Worm (Caenorhabditis elegans) whole organism, young adult: Measurements from ENCODE around the gene sri-62.

Source experiments
- B0019.2 ChIP-seq: fragments of 200-800 bp; sonication (Bioruptor generic); conservative IDR thresholded peaks from 2 replicates; pipeline ENCODE4 v1.3.6; 2022; ENCODE audit warnings: missing genetic modification reagents, missing genetic modification characterization, missing compliant biosample characterization
- D2030.7 ChIP-seq: fragments of 200-800 bp; sonication (Bioruptor generic); IDR thresholded peaks from 2 replicates; pipeline ENCODE4 v1.3.6; 2022; ENCODE audit warnings: missing genetic modification reagents, missing genetic modification characterization, missing compliant biosample characterization
- F22D6.2 ChIP-seq: sonication (generic microtip); optimal IDR thresholded peaks from 2 replicates; lab custom pipeline; 2016; ENCODE audit warnings: mild to moderate bottlenecking, missing genetic modification characterization, missing compliant biosample characterization
- F33H1.4 ChIP-seq: fragments of 200-800 bp; sonication (Bioruptor generic); IDR thresholded peaks from 2 replicates; pipeline ENCODE4 v1.3.6; 2022; ENCODE audit warnings: missing genetic modification reagents, missing genetic modification characterization, missing compliant biosample characterization
- F49E8.2 ChIP-seq: sonication (generic microtip); optimal IDR thresholded peaks from 3 replicates; lab custom pipeline; 2017; ENCODE audit warnings: missing genetic modification characterization, mild to moderate bottlenecking, missing compliant biosample characterization, antibody characterized with exemption, moderate library complexity; ENCODE audit not compliant: insufficient read depth
- F55B11.4 ChIP-seq: sonication (generic microtip); optimal IDR thresholded peaks from 2 replicates; lab custom pipeline; 2016; ENCODE audit warnings: missing compliant biosample characterization, missing genetic modification characterization, borderline replicate concordance; ENCODE audit not compliant: insufficient read depth
- K11D2.4 ChIP-seq: fragments of 200-800 bp; sonication (Bioruptor generic); IDR thresholded peaks from 2 replicates; pipeline ENCODE4 v1.3.6; 2022; ENCODE audit warnings: missing genetic modification reagents, missing genetic modification characterization, missing compliant biosample characterization
- K12H6.12 ChIP-seq: fragments of 200-800 bp; sonication (Bioruptor generic); optimal IDR thresholded peaks from 2 replicates; lab custom pipeline; 2018; ENCODE audit warnings: mild to moderate bottlenecking, missing genetic modification characterization, missing compliant biosample characterization
- akir-1 ChIP-seq: fragments of 200-800 bp; sonication (Bioruptor generic); optimal IDR thresholded peaks from 2 replicates; lab custom pipeline; 2018; ENCODE audit warnings: mild to moderate bottlenecking, missing genetic modification characterization, moderate library complexity, missing compliant biosample characterization
- ama-1 ChIP-seq, 3 experiments: fragments of 150-350 bp in 1 of 3; sonication (generic microtip) in 2 of 3; optimal IDR thresholded peaks; 2 replicates each; lab custom pipeline; 2014 to 2018; ENCODE audit warnings: missing biosample characterization in 2 of 3, missing genetic modification characterization in 2 of 3, missing genetic modification reagents in 2 of 3
- aptf-3 ChIP-seq: fragments of 200-800 bp; sonication (Bioruptor generic); IDR thresholded peaks from 2 replicates; pipeline ENCODE4 v1.3.6; 2022; ENCODE audit warnings: missing genetic modification characterization, missing compliant biosample characterization
- atf-7 ChIP-seq: sonication (generic microtip); optimal IDR thresholded peaks from 2 replicates; lab custom pipeline; 2017; ENCODE audit warnings: mild to moderate bottlenecking, missing genetic modification characterization, missing compliant biosample characterization
- attf-6 ChIP-seq: fragments of 200-800 bp; sonication (Bioruptor generic); IDR thresholded peaks from 2 replicates; pipeline ENCODE4 v1.3.6; 2022; ENCODE audit warnings: missing genetic modification reagents, missing genetic modification characterization, missing compliant biosample characterization
- bed-2 ChIP-seq: fragments of 200-800 bp; sonication (Bioruptor generic); IDR thresholded peaks from 2 replicates; pipeline ENCODE4 v1.3.6; 2022; ENCODE audit warnings: missing genetic modification reagents, missing genetic modification characterization, missing compliant biosample characterization
- cebp-1 ChIP-seq, 2 experiments: fragments of 200-800 bp in 1 of 2; sonication (Bioruptor generic) in 1 of 2; sonication (generic microtip) in 1 of 2; IDR thresholded peaks in 1 of 2; optimal IDR thresholded peaks in 1 of 2; 2 replicates each; pipeline versions ENCODE4 v1.3.6 to Lab custom; 2017 to 2022; ENCODE audit warnings: missing compliant biosample characterization in 2 of 2, missing genetic modification characterization in 2 of 2, mild to moderate bottlenecking in 1 of 2, missing genetic modification reagents in 1 of 2, moderate library complexity in 1 of 2
- cebp-2 ChIP-seq: fragments of 200-800 bp; sonication (Bioruptor generic); IDR thresholded peaks from 2 replicates; pipeline ENCODE4 v1.3.6; 2022; ENCODE audit warnings: missing genetic modification characterization, missing compliant biosample characterization
- ceh-27 ChIP-seq: fragments of 200-800 bp; sonication (Bioruptor generic); optimal IDR thresholded peaks from 2 replicates; lab custom pipeline; 2018; ENCODE audit warnings: mild to moderate bottlenecking, missing genetic modification characterization, moderate library complexity, missing compliant biosample characterization
- ceh-58 ChIP-seq: fragments of 200-800 bp; sonication (Bioruptor generic); IDR thresholded peaks from 2 replicates; pipeline ENCODE4 v1.3.6; 2022; ENCODE audit warnings: missing genetic modification characterization, missing compliant biosample characterization
- ceh-79 ChIP-seq: sonication (generic microtip); optimal IDR thresholded peaks from 2 replicates; lab custom pipeline; 2017; ENCODE audit warnings: mild to moderate bottlenecking, missing genetic modification characterization, missing compliant biosample characterization
- die-1 ChIP-seq: sonication (generic microtip); optimal IDR thresholded peaks from 2 replicates; lab custom pipeline; 2016; ENCODE audit warnings: missing genotype, mild to moderate bottlenecking, missing genetic modification characterization, missing compliant biosample characterization
- dpff-1 ChIP-seq: sonication (generic microtip); optimal IDR thresholded peaks from 2 replicates; lab custom pipeline; 2017; ENCODE audit warnings: mild to moderate bottlenecking, missing genetic modification characterization, missing compliant biosample characterization
- egl-18 ChIP-seq: fragments of 200-800 bp; sonication (Bioruptor generic); IDR thresholded peaks from 2 replicates; pipeline ENCODE4 v1.3.6; 2022; ENCODE audit warnings: missing genetic modification reagents, missing genetic modification characterization, missing compliant biosample characterization
- ekl-4 ChIP-seq: fragments of 200-800 bp; sonication (Bioruptor generic); IDR thresholded peaks from 2 replicates; pipeline ENCODE4 v1.3.6; 2022; ENCODE audit warnings: missing genetic modification reagents, missing genetic modification characterization, missing compliant biosample characterization
- fkh-3 ChIP-seq: sonication (generic microtip); optimal IDR thresholded peaks from 2 replicates; lab custom pipeline; 2016; ENCODE audit warnings: mild to moderate bottlenecking, missing genetic modification characterization, missing compliant biosample characterization
- hmg-1.2 ChIP-seq: fragments of 200-800 bp; sonication (Bioruptor generic); IDR thresholded peaks from 2 replicates; pipeline ENCODE4 v1.3.6; 2022; ENCODE audit warnings: missing genetic modification reagents, missing genetic modification characterization, missing compliant biosample characterization
- hsf-1 ChIP-seq: fragments of 200-800 bp; sonication (Bioruptor generic); IDR thresholded peaks from 2 replicates; pipeline ENCODE4 v1.3.6; 2022; ENCODE audit warnings: missing genetic modification reagents, missing genetic modification characterization, missing compliant biosample characterization
- let-526 ChIP-seq: fragments of 200-800 bp; sonication (Bioruptor generic); IDR thresholded peaks from 2 replicates; pipeline ENCODE4 v1.3.6; 2022; ENCODE audit warnings: missing genetic modification reagents, missing genetic modification characterization, missing compliant biosample characterization
- lin-26 ChIP-seq: fragments of 200-800 bp; sonication (Bioruptor generic); IDR thresholded peaks from 2 replicates; pipeline ENCODE4 v1.3.6; 2022; ENCODE audit warnings: missing genetic modification reagents, missing genetic modification characterization, missing compliant biosample characterization
- lin-54 ChIP-seq: fragments of 200-800 bp; sonication (Bioruptor generic); optimal IDR thresholded peaks from 2 replicates; lab custom pipeline; 2018; ENCODE audit warnings: mild to moderate bottlenecking, missing genetic modification characterization, missing compliant biosample characterization
- madf-3 ChIP-seq: fragments of 200-800 bp; sonication (Bioruptor generic); IDR thresholded peaks from 2 replicates; pipeline ENCODE4 v1.3.6; 2022; ENCODE audit warnings: missing genetic modification reagents, missing genetic modification characterization, missing compliant biosample characterization
- madf-6 ChIP-seq: fragments of 200-800 bp; sonication (Bioruptor generic); IDR thresholded peaks from 2 replicates; pipeline ENCODE4 v1.3.6; 2022; ENCODE audit warnings: missing genetic modification reagents, missing genetic modification characterization, missing compliant biosample characterization
- mcd-1 ChIP-seq: fragments of 200-800 bp; sonication (Bioruptor generic); IDR thresholded peaks from 2 replicates; pipeline ENCODE4 v1.3.6; 2022; ENCODE audit warnings: missing genetic modification reagents, missing genetic modification characterization, missing compliant biosample characterization
- nfyb-1 ChIP-seq: fragments of 200-800 bp; sonication (Bioruptor generic); IDR thresholded peaks from 2 replicates; pipeline ENCODE4 v1.3.6; 2022; ENCODE audit warnings: missing genetic modification reagents, missing genetic modification characterization, missing compliant biosample characterization
- nhr-120 ChIP-seq: fragments of 200-800 bp; sonication (Bioruptor generic); IDR thresholded peaks from 2 replicates; pipeline ENCODE4 v1.3.6; 2022; ENCODE audit warnings: missing genetic modification characterization, missing compliant biosample characterization
- nhr-179 ChIP-seq: sonication (generic microtip); optimal IDR thresholded peaks from 2 replicates; lab custom pipeline; 2016; ENCODE audit warnings: mild to moderate bottlenecking, missing genetic modification characterization, missing compliant biosample characterization
- pha-4 ChIP-seq: fragments of 150-350 bp; sonication (generic microtip); optimal IDR thresholded peaks from 2 replicates; lab custom pipeline; 2014; ENCODE audit warnings: missing biosample characterization, missing genetic modification reagents, missing genetic modification characterization
- rcor-1 ChIP-seq: fragments of 200-800 bp; sonication (Bioruptor generic); IDR thresholded peaks from 2 replicates; pipeline ENCODE4 v1.3.6; 2022; ENCODE audit warnings: missing genetic modification reagents, missing genetic modification characterization, missing compliant biosample characterization
- rec-8 ChIP-seq, 2 experiments: sonication (generic microtip); optimal IDR thresholded peaks; 2 replicates each; lab custom pipeline; 2016; ENCODE audit warnings: mild to moderate bottlenecking in 2 of 2, missing genetic modification characterization in 2 of 2, missing genetic modification reagents in 2 of 2, missing genotype in 2 of 2, missing biosample characterization in 1 of 2, missing compliant biosample characterization in 1 of 2, moderate library complexity in 1 of 2
- rpc-1 ChIP-seq, 2 experiments: fragments of 150-350 bp in 1 of 2; sonication (generic microtip) in 1 of 2; optimal IDR thresholded peaks; 2 replicates each; lab custom pipeline; 2014 to 2018; ENCODE audit warnings: missing biosample characterization in 1 of 2, missing genetic modification characterization in 1 of 2, missing genetic modification reagents in 1 of 2, missing genotype in 1 of 2
- sdz-38 ChIP-seq: sonication (generic microtip); optimal IDR thresholded peaks from 2 replicates; lab custom pipeline; 2016; ENCODE audit warnings: missing genotype, missing genetic modification characterization, missing compliant biosample characterization
- snpc-1.1 ChIP-seq: sonication (generic microtip); optimal IDR thresholded peaks from 2 replicates; lab custom pipeline; 2017; ENCODE audit warnings: missing genetic modification characterization, mild to moderate bottlenecking, missing compliant biosample characterization, antibody characterized with exemption, moderate library complexity, missing genotype, missing genetic modification reagents; ENCODE audit not compliant: insufficient read depth
- snpc-3.4 ChIP-seq: sonication (generic microtip); optimal IDR thresholded peaks from 2 replicates; lab custom pipeline; 2017; ENCODE audit warnings: missing genetic modification characterization, mild to moderate bottlenecking, missing compliant biosample characterization, antibody characterized with exemption, moderate library complexity, missing genotype, missing genetic modification reagents
- tbp1 ChIP-seq: fragments of 200-800 bp; sonication (Bioruptor generic); optimal IDR thresholded peaks from 2 replicates; lab custom pipeline; 2018; ENCODE audit warnings: mild to moderate bottlenecking, missing genetic modification characterization, missing compliant biosample characterization
- unc-130 ChIP-seq: sonication (generic microtip); optimal IDR thresholded peaks from 2 replicates; lab custom pipeline; 2016; ENCODE audit warnings: missing genetic modification reagents, missing genetic modification characterization, missing compliant biosample characterization
- zfh-2 ChIP-seq: fragments of 200-800 bp; sonication (Bioruptor generic); conservative IDR thresholded peaks from 2 replicates; pipeline ENCODE4 v1.3.6; 2022; ENCODE audit warnings: missing genetic modification reagents, missing genetic modification characterization, missing compliant biosample characterization
- zim-3 ChIP-seq: sonication (generic microtip); optimal IDR thresholded peaks from 2 replicates; lab custom pipeline; 2017; ENCODE audit warnings: mild to moderate bottlenecking, missing genetic modification characterization, moderate library complexity, missing compliant biosample characterization
- ztf-26 ChIP-seq: sonication (generic microtip); optimal IDR thresholded peaks from 2 replicates; lab custom pipeline; 2017; ENCODE audit warnings: missing genetic modification characterization, missing compliant biosample characterization

The sri-62 gene

ce11 chrII:2736156-2736728, 38.0 kb upstream of the sri-62 start, which contains the start of gene T05A8.8:
Gene T05A8.8, plus strand, starts transcription at chrII:2736678.
- TF ChIP-seq die-1 (tag; lab: Kevin White, UChicago) (no peak), tbp1 (GFP tag; lab: Kevin White, UChicago) (peak; percentile 86), attf-6 (GFP tag; lab: Robert Waterston, UW) (no peak), ceh-27 (GFP tag; lab: Kevin White, UChicago) (no peak), F22D6.2 (tag; lab: Kevin White, UChicago) (no peak), dpff-1 (tag; lab: Kevin White, UChicago) (no peak), snpc-3.4 (no peak), pha-4 (tag; lab: Kevin White, UChicago) (no peak), unc-130 (GFP tag; lab: Kevin White, UChicago) (no peak), rcor-1 (GFP tag; lab: Robert Waterston, UW) (no peak), rpc-1 (optimal IDR thresholded peaks at IDR 0.05; lab: Kevin White, UChicago) (peak; percentile 48), rpc-1 (tag; optimal IDR thresholded peaks at IDR 0.05; lab: Kevin White, UChicago) (peak; percentile 74), D2030.7 (GFP tag; lab: Robert Waterston, UW) (peak; percentile 45), zfh-2 (GFP tag; lab: Robert Waterston, UW) (no peak), zim-3 (no peak), sdz-38 (tag; lab: Kevin White, UChicago) (no peak), K12H6.12 (tag; lab: Kevin White, UChicago) (no peak), rec-8 (tag; optimal IDR thresholded peaks at IDR 0.05; lab: Kevin White, UChicago) (no peak), mcd-1 (GFP tag; lab: Robert Waterston, UW) (no peak), cebp-1 (GFP tag; IDR thresholded peaks at IDR 0.05; lab: Robert Waterston, UW) (no peak), cebp-1 (tag; optimal IDR thresholded peaks at IDR 0.05; lab: Kevin White, UChicago) (no peak), K11D2.4 (GFP tag; lab: Robert Waterston, UW) (no peak), bed-2 (no peak), egl-18 (no peak), ekl-4 (no peak), nfyb-1 (GFP tag; lab: Robert Waterston, UW) (0 out of 2 replicates have a peak, but pooled peaks have one; percentile 14), hmg-1.2 (GFP tag; lab: Robert Waterston, UW) (peak; percentile 23; the same call in 1 of the 2 replicates), ztf-26 (tag; lab: Kevin White, UChicago) (no peak), F55B11.4 (tag; lab: Kevin White, UChicago) (no peak), ama-1 (optimal IDR thresholded peaks at IDR 0.05; lab: Kevin White, UChicago) (no peak), ama-1 (GFP tag; optimal IDR thresholded peaks at IDR 0.05; lab: Kevin White, UChicago) (no peak), nhr-120 (GFP tag; lab: Robert Waterston, UW) (0 out of 2 replicates have a peak, but pooled peaks have one; percentile 40), ceh-58 (GFP tag; lab: Robert Waterston, UW) (no peak), akir-1 (GFP tag; lab: Kevin White, UChicago) (no peak), snpc-1.1 (tag; lab: Kevin White, UChicago) (no peak), let-526 (no peak), madf-3 (no peak), aptf-3 (GFP tag; lab: Robert Waterston, UW) (no peak), cebp-2 (no peak), atf-7 (tag; lab: Kevin White, UChicago) (no peak), F49E8.2 (no peak), ceh-79 (tag; lab: Kevin White, UChicago) (no peak), B0019.2 (GFP tag; lab: Robert Waterston, UW) (no peak), fkh-3 (tag; lab: Kevin White, UChicago) (no peak), hsf-1 (0 out of 2 replicates have a peak, but pooled peaks have one; percentile 15), lin-54 (GFP tag; lab: Kevin White, UChicago) (no peak), madf-6 (peak; percentile 32; the same call in 1 of the 2 replicates), nhr-179 (tag; lab: Kevin White, UChicago) (no peak), lin-26 (GFP tag; lab: Robert Waterston, UW) (peak; percentile 50; the same call in 1 of the 2 replicates), F33H1.4 (GFP tag; lab: Robert Waterston, UW) (no peak)
